Fruit fly (Drosophila melanogaster) whole organism, prepupa: ENCODE results near the gene CG34256.

Source experiments
- CG4318 ChIP-seq: fragments of 200-800 bp; sonication (Bioruptor generic); optimal IDR thresholded peaks from 3 replicates; lab custom pipeline; 2017; ENCODE audit warnings: missing biosample characterization, mild to moderate bottlenecking, missing genetic modification characterization
- Ets21C ChIP-seq: fragments of 200-800 bp; sonication (Bioruptor generic); optimal IDR thresholded peaks from 3 replicates; lab custom pipeline; 2016; ENCODE audit warnings: missing biosample characterization, missing genetic modification characterization
- Gug ChIP-seq: fragments of 200-800 bp; sonication (Bioruptor generic); IDR thresholded peaks from 2 replicates; pipeline ENCODE4 v1.3.6; 2022; ENCODE audit warnings: missing biosample characterization, missing genetic modification characterization
- Lpt ChIP-seq: fragments of 200-800 bp; sonication (Bioruptor generic); optimal IDR thresholded peaks from 3 replicates; lab custom pipeline; 2016; ENCODE audit warnings: missing biosample characterization, missing genetic modification characterization
- Sox102F ChIP-seq: fragments of 200-800 bp; sonication (Bioruptor generic); optimal IDR thresholded peaks from 2 replicates; lab custom pipeline; 2016; ENCODE audit warnings: missing biosample characterization, mild to moderate bottlenecking, missing genetic modification characterization
- net ChIP-seq: fragments of 200-800 bp; sonication (Bioruptor generic); optimal IDR thresholded peaks from 3 replicates; lab custom pipeline; 2016; ENCODE audit warnings: missing biosample characterization, missing genetic modification characterization
- pdm3 ChIP-seq: fragments of 200-800 bp; sonication (Bioruptor generic); optimal IDR thresholded peaks from 3 replicates; lab custom pipeline; 2016; ENCODE audit warnings: missing biosample characterization, missing genetic modification characterization
- salr ChIP-seq, 2 experiments: fragments of 200-800 bp; sonication (Bioruptor generic); optimal IDR thresholded peaks; 3 replicates each; lab custom pipeline; 2016 to 2018; ENCODE audit warnings: missing biosample characterization in 2 of 2, missing genetic modification characterization in 2 of 2, mild to moderate bottlenecking in 1 of 2
- spab ChIP-seq: fragments of 200-800 bp; sonication (Bioruptor generic); optimal IDR thresholded peaks from 2 replicates; lab custom pipeline; 2017; ENCODE audit warnings: missing biosample characterization, mild to moderate bottlenecking, missing genetic modification characterization, missing genetic modification reagents

DNA sequence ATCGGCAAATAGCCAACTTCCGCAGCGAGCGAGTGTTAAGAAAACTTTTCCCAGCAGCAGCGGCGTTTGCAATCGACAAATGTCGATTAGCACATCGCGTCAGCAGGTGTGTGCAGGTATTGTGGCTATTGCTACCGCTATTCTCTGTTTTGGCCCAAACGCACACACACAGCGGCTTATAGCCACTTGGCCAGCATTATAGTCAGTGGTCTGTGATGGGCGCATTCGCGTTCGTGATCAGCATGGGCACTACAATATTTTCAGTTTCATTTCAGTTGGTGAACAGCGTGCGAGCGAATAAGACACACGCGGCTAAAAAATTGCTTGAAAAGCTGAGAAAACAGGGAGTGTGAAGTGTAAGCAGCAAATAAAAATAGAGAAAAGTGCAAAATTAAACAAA lies 39.3 kb downstream of the CG34256 start, which contains the start of gene CG6836:
- TF ChIP-seq salr (GFP tag; optimal IDR thresholded peaks at IDR 0.05; lab: Kevin White, UChicago) (no peak), spab (GFP tag; lab: Kevin White, UChicago) (no peak), pdm3 (GFP tag; lab: Kevin White, UChicago) (no peak), CG4318 (no peak), Lpt (GFP tag; lab: Kevin White, UChicago) (no peak), Ets21C (GFP tag; lab: Kevin White, UChicago) (no peak), net (no peak), Gug (no peak), Sox102F (no peak)
